Fruit fly (Drosophila melanogaster): Measurements from ENCODE around the gene CG14635.

The CG14635 gene

DNA sequence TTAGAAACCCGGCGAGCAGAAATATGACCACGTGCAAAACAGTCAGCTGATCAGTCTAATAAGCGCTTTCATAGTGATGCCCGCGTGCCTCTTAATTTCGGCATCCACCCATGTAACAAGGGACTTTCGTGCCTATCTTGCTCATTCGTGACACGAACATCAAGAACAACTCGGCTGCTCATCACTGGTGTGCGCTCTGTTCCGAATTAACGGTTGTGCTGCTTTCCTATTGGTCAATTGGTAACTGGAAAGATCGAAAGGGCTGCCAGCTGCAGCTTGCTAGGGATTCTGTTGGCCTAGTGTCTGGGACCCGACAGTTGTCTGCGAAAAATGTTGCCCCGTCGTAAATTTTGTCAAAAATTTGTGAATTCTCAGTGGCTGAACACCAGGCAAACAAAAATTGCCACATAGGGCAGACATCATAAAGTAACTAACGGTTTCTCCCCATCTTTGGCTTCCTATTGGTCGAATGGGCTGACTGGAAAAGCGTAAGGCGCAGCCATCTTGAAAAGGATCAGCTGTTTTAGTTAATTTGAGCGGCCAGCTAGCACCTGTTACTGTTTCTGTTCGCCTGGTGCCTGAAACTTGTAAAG, 48.1 kb upstream of the CG14635 start (continued):
- TF ChIP-seq CG42726 (GFP tag; IDR thresholded peaks at IDR 0.05; ENCODE audit: partially characterized antibody) = peak; percentile 93
- no peak for TF ChIP-seq pnt (GFP tag; optimal IDR thresholded peaks at IDR 0.05)
- no peak for TF ChIP-seq Ada2b (GFP tag; IDR thresholded peaks at IDR 0.05)
- no peak for TF ChIP-seq CG12299 (tag; optimal IDR thresholded peaks at IDR 0.05)
- peak; percentile 11 for TF ChIP-seq CG1603 (tag; optimal IDR thresholded peaks at IDR 0.05)
- peak; percentile 98 for TF ChIP-seq bbx (GFP tag; IDR thresholded peaks at IDR 0.05; ENCODE audit: partially characterized antibody)
- TF ChIP-seq CHES-1-like (GFP tag; optimal IDR thresholded peaks at IDR 0.05) = peak; percentile 34
- TF ChIP-seq CG15514 (GFP tag; optimal IDR thresholded peaks at IDR 0.05) = peak; percentile 18
- no peak for TF ChIP-seq hth (optimal IDR thresholded peaks at IDR 0.05)
- peak; percentile 59 for TF ChIP-seq corto (GFP tag; optimal IDR thresholded peaks at IDR 0.05)
- no peak for TF ChIP-seq CG17912 (GFP tag; optimal IDR thresholded peaks at IDR 0.05)
- no peak for TF ChIP-seq Spps (tag; optimal IDR thresholded peaks at IDR 0.05)
- TF ChIP-seq CG18262 (tag; optimal IDR thresholded peaks at IDR 0.05) = peak; percentile 49
- TF ChIP-seq mirr (GFP tag; optimal IDR thresholded peaks at IDR 0.05) = peak; percentile 30
- TF ChIP-seq CG30020 (tag; optimal IDR thresholded peaks at IDR 0.05) = no peak
- TF ChIP-seq cwo (GFP tag; optimal IDR thresholded peaks at IDR 0.05) = peak; percentile 9
- no peak for TF ChIP-seq Dref (GFP tag; IDR thresholded peaks at IDR 0.05)
- peak; percentile 96 for TF ChIP-seq Scr (GFP tag; IDR thresholded peaks at IDR 0.05; ENCODE audit: partially characterized antibody)
- TF ChIP-seq sens (GFP tag) = peak; percentile 68
- TF ChIP-seq CG8290 (GFP tag; optimal IDR thresholded peaks at IDR 0.05) = no peak
- TF ChIP-seq CG8290 (tag; optimal IDR thresholded peaks at IDR 0.05) = peak in 1 of 2 experiments; percentile 79
- TF ChIP-seq sna (GFP tag; IDR thresholded peaks at IDR 0.05; ENCODE audit: partially characterized antibody) = peak; percentile 96

dm6 chrX:801157-801872, 43.3 kb upstream of the CG14635 start, which contains the start of gene Rbf:
Gene Rbf, minus strand, starts transcription at chrX:801479.
- TF ChIP-seq CG2875 (GFP tag; optimal IDR thresholded peaks at IDR 0.05) (no peak), CG2116 (GFP tag; optimal IDR thresholded peaks at IDR 0.05) (peak; percentile 62), wor (GFP tag; IDR thresholded peaks at IDR 0.05) (no peak), phol (tag; optimal IDR thresholded peaks at IDR 0.05) (peak; percentile 19), CG6683 (GFP tag; optimal IDR thresholded peaks at IDR 0.05) (no peak), schlank (tag; optimal IDR thresholded peaks at IDR 0.05) (no peak), Stat92E (GFP tag; optimal IDR thresholded peaks at IDR 0.05) (peak in 1 of 3 experiments; percentile 16), CG1233 (GFP tag; optimal IDR thresholded peaks at IDR 0.05) (no peak), CG3847 (GFP tag; IDR thresholded peaks at IDR 0.05) (peak; percentile 68), gsb-n (tag; optimal IDR thresholded peaks at IDR 0.05) (no peak), lbe (GFP tag; optimal IDR thresholded peaks at IDR 0.05) (no peak), dpn (GFP tag; optimal IDR thresholded peaks at IDR 0.05) (no peak), Atf3 (GFP tag; optimal IDR thresholded peaks at IDR 0.05) (no peak), al (GFP tag; IDR thresholded peaks at IDR 0.05) (no peak), E2f1 (GFP tag; IDR thresholded peaks at IDR 0.05) (0 out of 2 replicates have a peak, but pooled peaks have one; percentile 6), CG13123 (GFP tag; optimal IDR thresholded peaks at IDR 0.05) (no peak), CG30403 (GFP tag; optimal IDR thresholded peaks at IDR 0.05) (peak; percentile 1), Blimp-1 (GFP tag; optimal IDR thresholded peaks at IDR 0.05) (no peak), CG15073 (GFP tag; optimal IDR thresholded peaks at IDR 0.05) (no peak), ham (GFP tag; IDR thresholded peaks at IDR 0.05) (no peak), gfzf (GFP tag; optimal IDR thresholded peaks at IDR 0.05) (peak; percentile 85), CG11560 (tag; IDR thresholded peaks at IDR 0.05) (no peak), Adf1 (GFP tag; IDR thresholded peaks at IDR 0.05) (no peak), Ets65A (GFP tag) (no peak), sqz (GFP tag; optimal IDR thresholded peaks at IDR 0.05) (no peak), gem (tag; optimal IDR thresholded peaks at IDR 0.05) (no peak), CG3407 (GFP tag; optimal IDR thresholded peaks at IDR 0.05) (no peak)
